Fruit fly (Drosophila melanogaster): Measurements from ENCODE around the gene SWIP.

SWIP gene

dm6 chrX:16278783-16279182 lies 34.7 kb upstream of the SWIP start (continued):
- no peak for TF ChIP-seq Dref (GFP tag; IDR thresholded peaks at IDR 0.05)
- TF ChIP-seq CG30020 (tag; optimal IDR thresholded peaks at IDR 0.05) = peak; percentile 53
- TF ChIP-seq B-H2 (GFP tag; optimal IDR thresholded peaks at IDR 0.05) = peak; percentile 83
- TF ChIP-seq CG7786 (GFP tag; optimal IDR thresholded peaks at IDR 0.05) = peak; percentile 61
- TF ChIP-seq Kr (GFP tag; optimal IDR thresholded peaks at IDR 0.05) = peak; percentile 38
- peak; percentile 70 for TF ChIP-seq CG14014 (GFP tag; IDR thresholded peaks at IDR 0.05)
- TF ChIP-seq NK7.1 (GFP tag; optimal IDR thresholded peaks at IDR 0.05) = no peak
- peak; percentile 55; the same call in 1 of the 2 replicates for TF ChIP-seq Nf-YA (GFP tag; IDR thresholded peaks at IDR 0.05)
- TF ChIP-seq gce (GFP tag; IDR thresholded peaks at IDR 0.05) = peak; percentile 84
- peak; percentile 79 for TF ChIP-seq CG6854 (GFP tag; optimal IDR thresholded peaks at IDR 0.05)
- TF ChIP-seq p53 (GFP tag; optimal IDR thresholded peaks at IDR 0.05) = no peak
- peak; percentile 63; the same call in 1 of the 2 replicates for TF ChIP-seq dan (GFP tag; IDR thresholded peaks at IDR 0.05)
- peak; percentile 82 for TF ChIP-seq CG15269 (tag; optimal IDR thresholded peaks at IDR 0.05)
- TF ChIP-seq CG2202 (tag; optimal IDR thresholded peaks at IDR 0.05) = peak; percentile 77
- TF ChIP-seq z (GFP tag; IDR thresholded peaks at IDR 0.05) = no peak
- TF ChIP-seq CG2116 (GFP tag; optimal IDR thresholded peaks at IDR 0.05) = peak; percentile 11
- TF ChIP-seq CG14710 (tag; optimal IDR thresholded peaks at IDR 0.05) = peak; percentile 91
- TF ChIP-seq pita (GFP tag; optimal IDR thresholded peaks at IDR 0.05) = no peak
- TF ChIP-seq gem (tag; optimal IDR thresholded peaks at IDR 0.05) = peak; percentile 89
- no peak for TF ChIP-seq pan (optimal IDR thresholded peaks at IDR 0.05)
- TF ChIP-seq pan (GFP tag; optimal IDR thresholded peaks at IDR 0.05 in 1 of 2, IDR thresholded peaks at IDR 0.05 in 1 of 2) = peak in 1 of 2 experiments; percentile 86
- TF ChIP-seq org-1 (GFP tag; optimal IDR thresholded peaks at IDR 0.05) = peak; percentile 78
- TF ChIP-seq ttk (GFP tag; IDR thresholded peaks at IDR 0.05) = peak; percentile 69
- peak; percentile 87 for TF ChIP-seq CG17359 (tag; optimal IDR thresholded peaks at IDR 0.05)
- peak; percentile 71 for TF ChIP-seq Oaz (GFP tag; IDR thresholded peaks at IDR 0.05)
- peak; percentile 83 for TF ChIP-seq Sox102F (GFP tag; optimal IDR thresholded peaks at IDR 0.05)
- TF ChIP-seq wdn (GFP tag; IDR thresholded peaks at IDR 0.05) = peak; percentile 76
- no peak for TF ChIP-seq run (tag; optimal IDR thresholded peaks at IDR 0.05)
- TF ChIP-seq br (optimal IDR thresholded peaks at IDR 0.05) = no peak
- 0 out of 2 replicates have a peak, but pooled peaks have one; percentile 47 for TF ChIP-seq CG10321 (GFP tag; IDR thresholded peaks at IDR 0.05)
- no peak for TF ChIP-seq HmgD (GFP tag; optimal IDR thresholded peaks at IDR 0.05)
- TF ChIP-seq CHES-1-like (GFP tag; optimal IDR thresholded peaks at IDR 0.05) = no peak
- TF ChIP-seq gro (GFP tag; optimal IDR thresholded peaks at IDR 0.05) = no peak
- peak; percentile 78 for TF ChIP-seq Ssrp (tag; optimal IDR thresholded peaks at IDR 0.05)
- TF ChIP-seq BEAF-32 (GFP tag; optimal IDR thresholded peaks at IDR 0.05) = no peak
- no peak for TF ChIP-seq Scr (GFP tag; IDR thresholded peaks at IDR 0.05; ENCODE audit: partially characterized antibody)
- TF ChIP-seq disco-r (GFP tag; optimal IDR thresholded peaks at IDR 0.05) = no peak
- TF ChIP-seq inv (GFP tag; IDR thresholded peaks at IDR 0.05; ENCODE audit: partially characterized antibody) = no peak
- TF ChIP-seq ap (GFP tag; IDR thresholded peaks at IDR 0.05) = peak; percentile 73; the same call in 1 of the 2 replicates
- no peak for TF ChIP-seq eyg (GFP tag; optimal IDR thresholded peaks at IDR 0.05)
- peak; percentile 81 for TF ChIP-seq CG6689 (GFP tag; IDR thresholded peaks at IDR 0.05)
- peak; percentile 46 for TF ChIP-seq CG6272 (GFP tag; IDR thresholded peaks at IDR 0.05)
- TF ChIP-seq Bteb2 (GFP tag; optimal IDR thresholded peaks at IDR 0.05) = peak; percentile 47
- no peak for TF ChIP-seq Sin3A (optimal IDR thresholded peaks at IDR 0.05)
- TF ChIP-seq lab (GFP tag; optimal IDR thresholded peaks at IDR 0.05) = peak; percentile 87
- TF ChIP-seq wek (GFP tag; optimal IDR thresholded peaks at IDR 0.05) = peak; percentile 75
- TF ChIP-seq CG7987 (GFP tag; optimal IDR thresholded peaks at IDR 0.05) = peak; percentile 51
- 0 out of 2 replicates have a peak, but pooled peaks have one; percentile 9 for TF ChIP-seq rib (GFP tag; IDR thresholded peaks at IDR 0.05)
- TF ChIP-seq CG6175 (GFP tag; IDR thresholded peaks at IDR 0.05) = no peak
- peak; percentile 86 for TF ChIP-seq Oli (tag; optimal IDR thresholded peaks at IDR 0.05)
- peak; percentile 31 for TF ChIP-seq tx (GFP tag; optimal IDR thresholded peaks at IDR 0.05)
- peak; percentile 82 for TF ChIP-seq dysf (GFP tag; IDR thresholded peaks at IDR 0.05)
